Fruit fly (Drosophila melanogaster): ENCODE results near the gene aay.

Gene aay

DNA sequence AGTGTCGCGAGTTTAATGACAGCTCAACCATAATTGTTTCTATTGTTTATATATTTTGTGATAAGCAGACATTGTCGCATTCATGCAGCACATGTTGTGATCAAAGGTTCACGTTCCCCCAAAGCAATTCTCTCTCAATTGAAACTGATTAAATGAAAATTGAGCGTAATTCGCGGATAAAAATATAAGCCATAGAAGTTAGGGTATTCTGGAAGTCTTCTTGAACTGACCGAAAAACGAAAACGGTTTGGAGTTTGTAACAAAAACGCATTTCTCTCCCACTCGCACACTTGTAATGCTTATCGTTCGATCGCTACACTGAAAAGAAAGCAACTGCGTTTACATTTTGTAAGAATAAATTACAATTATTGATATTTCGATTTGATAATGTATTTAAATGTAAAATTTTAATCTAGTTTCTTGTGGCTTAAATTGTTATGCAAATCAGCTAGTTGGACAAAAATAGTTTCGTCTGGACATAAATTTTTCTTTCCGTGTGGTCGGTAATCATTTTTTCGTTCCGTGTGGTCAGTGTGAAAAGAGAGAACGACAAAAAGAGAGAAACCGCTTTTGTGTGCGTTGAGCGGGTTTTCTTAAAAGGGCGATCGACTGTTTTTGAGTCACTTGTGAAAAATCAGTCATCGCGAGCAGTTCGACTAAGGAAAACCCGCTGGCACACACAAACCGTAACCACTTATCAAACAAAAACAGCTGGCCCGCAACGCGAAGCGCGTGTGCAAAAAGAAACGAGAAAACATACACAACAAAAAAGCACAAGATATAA is at the start of gene aay (continued):
- peak; percentile 98 for TF ChIP-seq nerfin-1 (tag; optimal IDR thresholded peaks at IDR 0.05)
- no peak for TF ChIP-seq CG8478 (optimal IDR thresholded peaks at IDR 0.05)
- peak; percentile 99 for TF ChIP-seq nmo (GFP tag; optimal IDR thresholded peaks at IDR 0.05)
- TF ChIP-seq Oli (tag; optimal IDR thresholded peaks at IDR 0.05): peak; percentile 99
- peak; percentile 99 for TF ChIP-seq CG8290 (GFP tag; optimal IDR thresholded peaks at IDR 0.05)
- TF ChIP-seq CG8290 (tag; optimal IDR thresholded peaks at IDR 0.05): peak; percentile 90 to 93
- TF ChIP-seq CG6654 (GFP tag; optimal IDR thresholded peaks at IDR 0.05): peak; percentile 91
- peak; percentile 97 for TF ChIP-seq danr (GFP tag; IDR thresholded peaks at IDR 0.05)
- peak; percentile 99 for TF ChIP-seq CG10979 (tag; optimal IDR thresholded peaks at IDR 0.05)
- TF ChIP-seq peb (GFP tag; IDR thresholded peaks at IDR 0.05): peak; percentile 96
- TF ChIP-seq CG33557 (GFP tag; optimal IDR thresholded peaks at IDR 0.05): peak; percentile 98
- peak; percentile 76 for TF ChIP-seq HmgD (GFP tag; optimal IDR thresholded peaks at IDR 0.05)
- TF ChIP-seq CG18764 (GFP tag; optimal IDR thresholded peaks at IDR 0.05): peak; percentile 98
- TF ChIP-seq otp (GFP tag; IDR thresholded peaks at IDR 0.05): peak; percentile 97
- TF ChIP-seq CG7987 (GFP tag; optimal IDR thresholded peaks at IDR 0.05): peak; percentile 97
- peak; percentile 99 for TF ChIP-seq CG2678 (tag; optimal IDR thresholded peaks at IDR 0.05)
- peak; percentile 99 for TF ChIP-seq lab (GFP tag; optimal IDR thresholded peaks at IDR 0.05)
- TF ChIP-seq pnt (GFP tag; optimal IDR thresholded peaks at IDR 0.05): peak; percentile 95
- peak; percentile 96 for TF ChIP-seq Ravus (GFP tag; IDR thresholded peaks at IDR 0.05)
- TF ChIP-seq Ssrp (tag; optimal IDR thresholded peaks at IDR 0.05): peak; percentile 99
- peak; percentile 98 for TF ChIP-seq CG1647 (GFP tag; optimal IDR thresholded peaks at IDR 0.05)
- TF ChIP-seq CG12155 (GFP tag; optimal IDR thresholded peaks at IDR 0.05): peak; percentile 97
- peak; percentile 73 for TF ChIP-seq CTCF (GFP tag; optimal IDR thresholded peaks at IDR 0.05)
- peak; percentile 98 for TF ChIP-seq CG12219 (GFP tag; optimal IDR thresholded peaks at IDR 0.05)
- TF ChIP-seq Rfx (GFP tag; IDR thresholded peaks at IDR 0.05): peak; percentile 99
- TF ChIP-seq CG4730 (GFP tag; IDR thresholded peaks at IDR 0.05): peak; percentile 97
- peak; percentile 71 for TF ChIP-seq CG15479 (GFP tag; optimal IDR thresholded peaks at IDR 0.05)
- TF ChIP-seq exex (tag; optimal IDR thresholded peaks at IDR 0.05): peak; percentile 94
- TF ChIP-seq mld (GFP tag; IDR thresholded peaks at IDR 0.05; ENCODE audit: partially characterized antibody): no peak
- peak; percentile 97 for TF ChIP-seq CG16863 (GFP tag; optimal IDR thresholded peaks at IDR 0.05)
- peak; percentile 98 for TF ChIP-seq CG12744 (GFP tag; optimal IDR thresholded peaks at IDR 0.05)
- peak; percentile 96 for TF ChIP-seq sens-2 (GFP tag; IDR thresholded peaks at IDR 0.05)
- TF ChIP-seq CG30403 (GFP tag; optimal IDR thresholded peaks at IDR 0.05): peak; percentile 99
- TF ChIP-seq sna (GFP tag; IDR thresholded peaks at IDR 0.05; ENCODE audit: partially characterized antibody): no peak
- TF ChIP-seq CG42726 (GFP tag; IDR thresholded peaks at IDR 0.05; ENCODE audit: partially characterized antibody): no peak; the same call in 1 of the 2 replicates
- peak; percentile 99 for TF ChIP-seq CG12942 (GFP tag; optimal IDR thresholded peaks at IDR 0.05)
- peak; percentile 98 for TF ChIP-seq Spps (tag; optimal IDR thresholded peaks at IDR 0.05)
- TF ChIP-seq Atf6 (GFP tag; IDR thresholded peaks at IDR 0.05): peak; percentile 99
- peak; percentile 98 for TF ChIP-seq CG10366 (GFP tag; IDR thresholded peaks at IDR 0.05)
- peak; percentile 98 for TF ChIP-seq CG3726 (GFP tag; IDR thresholded peaks at IDR 0.05)
- TF ChIP-seq jing (GFP tag; optimal IDR thresholded peaks at IDR 0.05): peak; percentile 97
- TF ChIP-seq Doc3 (GFP tag; IDR thresholded peaks at IDR 0.05; ENCODE audit: partially characterized antibody): no peak
- TF ChIP-seq dati (GFP tag; IDR thresholded peaks at IDR 0.05): peak; percentile 90
- peak; percentile 97 for TF ChIP-seq ken (GFP tag; IDR thresholded peaks at IDR 0.05)
- TF ChIP-seq Hr78 (GFP tag; optimal IDR thresholded peaks at IDR 0.05): peak in 1 of 2 experiments; percentile 96
- TF ChIP-seq chn (GFP tag; optimal IDR thresholded peaks at IDR 0.05): peak; percentile 98
- TF ChIP-seq lov (optimal IDR thresholded peaks at IDR 0.05): peak; percentile 42
- peak; percentile 98 for TF ChIP-seq lov (GFP tag; IDR thresholded peaks at IDR 0.05)
- peak; percentile 99 for TF ChIP-seq fd96Cb (tag; optimal IDR thresholded peaks at IDR 0.05)
- peak; percentile 99 for TF ChIP-seq phol (tag; optimal IDR thresholded peaks at IDR 0.05)

Data from whole organism, embryonic.